Worm (Caenorhabditis elegans): Measurements from ENCODE around the gene gcy-3.

gcy-3 gene

DNA sequence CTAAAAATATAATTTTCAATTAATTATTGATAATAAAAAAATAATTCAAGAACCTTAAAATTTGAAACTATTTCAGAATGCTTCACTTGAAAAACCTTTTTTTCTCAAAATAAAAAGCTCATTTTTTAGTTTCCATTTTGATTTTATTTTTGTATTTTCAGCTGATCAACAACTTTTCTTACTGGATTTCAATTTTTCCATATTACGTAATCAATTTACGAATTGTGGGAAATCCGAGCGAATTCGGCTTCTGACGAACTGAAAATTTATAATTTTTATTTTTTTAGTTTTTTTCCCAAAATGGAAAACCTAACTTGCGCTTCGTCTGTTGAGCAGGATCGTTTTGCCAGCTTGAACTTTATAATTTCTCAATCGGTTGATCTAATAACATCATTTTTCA, 30.3 kb upstream of the gcy-3 start, which contains the start of gene sra-8:
Gene sra-8 (plus strand): TSS at position 301 of the 400 bp plus-strand sequence.
- TF ChIP-seq lir-3 (tag; optimal IDR thresholded peaks at IDR 0.05; ENCODE audit: poor library complexity) (no peak), pag-3 (tag; optimal IDR thresholded peaks at IDR 0.05; ENCODE audit: borderline replicate concordance, insufficient read depth) (no peak), skn-1 (tag; optimal IDR thresholded peaks at IDR 0.05) (no peak), vab-15 (tag; optimal IDR thresholded peaks at IDR 0.05) (no peak), grh-1 (GFP tag; IDR thresholded peaks at IDR 0.05) (no peak), isw-1 (GFP tag; IDR thresholded peaks at IDR 0.05) (no peak), nhr-20 (tag; optimal IDR thresholded peaks at IDR 0.05) (no peak), nhr-11 (tag; optimal IDR thresholded peaks at IDR 0.05) (no peak), ceh-90 (tag; optimal IDR thresholded peaks at IDR 0.05) (no peak), sup-37 (GFP tag; optimal IDR thresholded peaks at IDR 0.05) (no peak), lin-39 (tag; optimal IDR thresholded peaks at IDR 0.05) (no peak), unc-86 (tag; optimal IDR thresholded peaks at IDR 0.05) (no peak)

DNA sequence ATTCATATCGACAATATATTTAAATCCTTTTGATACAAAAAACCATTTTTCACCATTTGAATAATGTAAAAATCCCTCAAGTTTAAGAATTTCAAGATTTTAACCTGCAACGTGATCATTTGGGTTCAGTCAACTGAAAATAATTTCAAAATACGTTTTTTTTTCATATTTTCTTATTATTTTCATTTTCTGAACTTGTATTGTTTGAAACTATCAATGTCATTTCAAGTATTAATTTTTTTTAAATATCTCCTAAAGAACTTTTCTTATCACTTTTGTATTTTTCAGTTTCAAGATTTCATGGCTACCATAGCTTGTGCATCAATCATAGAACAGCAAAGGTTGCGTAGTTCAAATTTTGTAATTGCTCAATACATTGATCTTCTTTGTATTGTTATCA, 24.9 kb upstream of the gcy-3 start, which contains the start of gene sra-9:
Gene sra-9 (plus strand): TSS at position 301 of the 400 bp plus-strand sequence.
- TF ChIP-seq ztf-4 (tag; optimal IDR thresholded peaks at IDR 0.05) (no peak), grh-1 (GFP tag; IDR thresholded peaks at IDR 0.05) (no peak), mef-2 (tag; optimal IDR thresholded peaks at IDR 0.05) (no peak), nhr-77 (tag; optimal IDR thresholded peaks at IDR 0.05) (no peak), unc-130 (tag; optimal IDR thresholded peaks at IDR 0.05) (no peak), sup-37 (GFP tag; optimal IDR thresholded peaks at IDR 0.05) (no peak), F16B12.6 (tag; optimal IDR thresholded peaks at IDR 0.05) (no peak), ztf-11 (tag; optimal IDR thresholded peaks at IDR 0.05) (no peak), ceh-82 (tag; optimal IDR thresholded peaks at IDR 0.05) (no peak)

DNA sequence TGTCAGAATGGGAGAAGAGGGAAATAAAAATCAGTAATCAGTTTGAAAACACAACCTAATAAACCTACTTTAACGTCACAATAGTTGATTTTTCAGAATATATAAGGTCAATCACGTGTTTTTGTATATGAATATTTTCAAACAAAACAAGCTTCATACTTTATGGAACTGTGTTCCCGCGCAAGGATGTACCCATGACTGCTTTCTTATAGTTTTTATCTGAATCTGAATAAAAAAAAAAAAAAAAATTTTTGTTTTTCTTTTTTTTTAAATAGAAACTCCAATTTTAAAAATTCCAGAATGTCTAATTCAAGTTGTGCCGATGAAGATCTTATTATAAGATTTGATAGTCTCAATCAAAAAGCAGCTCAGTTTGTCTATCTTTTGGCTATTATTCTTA, 21.4 kb upstream of the gcy-3 start, which contains the start of gene sra-2:
Gene sra-2 (plus strand): TSS at position 301 of the 400 bp plus-strand sequence.
- TF ChIP-seq irx-1 (tag; optimal IDR thresholded peaks at IDR 0.05) (no peak), C34B4.2 (tag; optimal IDR thresholded peaks at IDR 0.05) (no peak), mab-9 (GFP tag; IDR thresholded peaks at IDR 0.05) (no peak), sptf-1 (tag; optimal IDR thresholded peaks at IDR 0.05) (no peak), hlh-17 (GFP tag; optimal IDR thresholded peaks at IDR 0.05; ENCODE audit: borderline replicate concordance) (no peak), ceh-8 (GFP tag; optimal IDR thresholded peaks at IDR 0.05) (no peak), efl-3 (GFP tag; optimal IDR thresholded peaks at IDR 0.05) (no peak), fkh-10 (GFP tag; optimal IDR thresholded peaks at IDR 0.05) (no peak), aha-1 (tag; optimal IDR thresholded peaks at IDR 0.05) (no peak), lin-35 (GFP tag; optimal IDR thresholded peaks at IDR 0.05) (no peak), elt-2 (tag; optimal IDR thresholded peaks at IDR 0.05) (no peak), Y116A8C.19 (tag; optimal IDR thresholded peaks at IDR 0.05; ENCODE audit: borderline replicate concordance) (no peak)

DNA sequence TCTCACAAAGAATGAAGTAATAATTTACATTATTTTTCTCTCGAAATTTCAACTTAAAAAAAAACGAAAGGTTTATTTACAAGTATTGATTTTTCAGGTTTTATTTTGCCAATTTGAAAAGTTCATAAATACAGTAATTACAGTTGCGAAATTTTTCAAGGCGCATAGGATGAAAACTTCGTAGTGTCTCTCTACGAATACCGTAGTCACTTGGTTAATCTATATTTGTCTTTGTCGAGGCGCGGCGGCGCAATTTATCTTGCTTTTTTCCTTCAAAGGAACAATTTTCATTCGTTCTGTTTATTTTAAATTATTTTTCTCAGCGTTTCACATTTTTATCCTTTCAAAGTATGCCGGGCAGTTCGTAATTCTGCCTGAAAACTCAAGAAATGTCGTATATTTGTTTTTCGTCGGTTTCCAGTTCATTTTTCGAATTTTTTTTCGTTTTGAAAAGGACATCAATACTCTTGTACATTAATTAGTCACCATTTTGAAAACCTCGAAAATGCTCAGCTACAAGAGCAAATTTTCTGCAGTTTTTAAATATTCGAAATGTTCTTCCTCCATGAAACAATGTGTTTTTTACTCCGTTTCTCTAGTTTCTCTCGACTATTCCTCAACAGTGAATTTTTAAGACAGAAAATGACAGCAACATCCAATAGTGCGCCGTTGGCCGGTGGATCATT, 16.6 kb upstream of the gcy-3 start, which contains the start of gene mex-6:
Gene mex-6 (plus strand): TSS at position 636 of the 686 bp plus-strand sequence.
- TF ChIP-seq nhr-84 (tag; optimal IDR thresholded peaks at IDR 0.05): no peak
- TF ChIP-seq lin-39 (tag; optimal IDR thresholded peaks at IDR 0.05): no peak

DNA sequence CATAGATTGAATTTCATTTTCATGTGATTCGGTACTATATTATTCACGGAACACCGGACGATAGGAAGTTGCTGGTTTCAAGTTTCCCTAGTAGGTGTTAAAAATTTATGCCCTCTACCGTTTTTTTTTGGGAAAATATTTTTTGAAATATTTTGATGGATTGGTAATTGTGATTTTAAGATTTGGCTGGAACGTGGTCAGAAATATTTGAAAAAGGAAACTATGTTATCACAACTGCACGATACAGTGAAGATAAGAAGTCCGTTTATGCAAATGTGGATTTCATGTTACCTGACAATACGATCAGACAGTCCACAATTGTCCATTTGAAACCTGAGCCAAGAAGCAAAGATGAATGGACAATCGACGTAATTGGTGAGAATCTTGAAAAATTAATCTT, 15.9 kb upstream of the gcy-3 start, which contains the start of gene AH6.17:
Gene AH6.17 (plus strand): TSS at position 185 of the 400 bp plus-strand sequence.
- TF ChIP-seq elt-3 (tag; optimal IDR thresholded peaks at IDR 0.05) (no peak), nhr-71 (tag; optimal IDR thresholded peaks at IDR 0.05) (no peak), sox-4 (tag; optimal IDR thresholded peaks at IDR 0.05) (no peak), pax-3 (tag; optimal IDR thresholded peaks at IDR 0.05) (no peak), zag-1 (tag; optimal IDR thresholded peaks at IDR 0.05) (no peak), fkh-10 (GFP tag; optimal IDR thresholded peaks at IDR 0.05) (no peak)
